Worm (Caenorhabditis elegans) whole organism, young adult: ENCODE measurements around the gene arrd-16.

Experiments
- F37B4.10 ChIP-seq: fragments of 200-800 bp; sonication (Bioruptor generic); IDR thresholded peaks from 2 replicates; pipeline ENCODE4 v1.3.6; 2022; ENCODE audit warnings: missing genetic modification characterization, missing compliant biosample characterization
- F39B2.1 ChIP-seq: fragments of 200-800 bp; sonication (Bioruptor generic); IDR thresholded peaks from 2 replicates; pipeline ENCODE4 v1.3.6; 2022; ENCODE audit warnings: missing genetic modification reagents, missing genetic modification characterization, missing compliant biosample characterization
- F49E8.2 ChIP-seq: sonication (generic microtip); optimal IDR thresholded peaks from 3 replicates; lab custom pipeline; 2017; ENCODE audit warnings: missing genetic modification characterization, mild to moderate bottlenecking, missing compliant biosample characterization, antibody characterized with exemption, moderate library complexity; ENCODE audit not compliant: insufficient read depth
- K12H6.12 ChIP-seq: fragments of 200-800 bp; sonication (Bioruptor generic); optimal IDR thresholded peaks from 2 replicates; lab custom pipeline; 2018; ENCODE audit warnings: mild to moderate bottlenecking, missing genetic modification characterization, missing compliant biosample characterization
- Y67H2A.10 ChIP-seq: fragments of 200-800 bp; sonication (Bioruptor generic); conservative IDR thresholded peaks from 2 replicates; pipeline ENCODE4 v1.3.6; 2022; ENCODE audit warnings: missing genetic modification reagents, missing genetic modification characterization, missing compliant biosample characterization
- ama-1 ChIP-seq, 3 experiments: fragments of 150-350 bp in 1 of 3; sonication (generic microtip) in 2 of 3; optimal IDR thresholded peaks; 2 replicates each; lab custom pipeline; 2014 to 2018; ENCODE audit warnings: missing biosample characterization in 2 of 3, missing genetic modification characterization in 2 of 3, missing genetic modification reagents in 2 of 3
- dpl-1 ChIP-seq: fragments of 150-350 bp; optimal IDR thresholded peaks from 2 replicates; lab custom pipeline; 2014; ENCODE audit warnings: missing biosample characterization, missing genetic modification reagents, missing genetic modification characterization
- madf-3 ChIP-seq: fragments of 200-800 bp; sonication (Bioruptor generic); IDR thresholded peaks from 2 replicates; pipeline ENCODE4 v1.3.6; 2022; ENCODE audit warnings: missing genetic modification reagents, missing genetic modification characterization, missing compliant biosample characterization
- nfya-2 ChIP-seq: fragments of 200-800 bp; sonication (Bioruptor generic); IDR thresholded peaks from 2 replicates; pipeline ENCODE4 v1.3.6; 2022; ENCODE audit warnings: missing genetic modification reagents, missing genetic modification characterization, missing compliant biosample characterization
- tbx-9 ChIP-seq: sonication (generic microtip); optimal IDR thresholded peaks from 2 replicates; lab custom pipeline; 2016; ENCODE audit warnings: borderline replicate concordance, missing genetic modification characterization, inconsistent platforms, missing compliant biosample characterization
- unc-62 ChIP-seq: fragments of 150-350 bp; optimal IDR thresholded peaks from 2 replicates; lab custom pipeline; 2014; ENCODE audit warnings: missing biosample characterization, missing genetic modification reagents, missing genetic modification characterization

- no peak for TF ChIP-seq F37B4.10 (GFP tag; lab: Robert Waterston, UW)
- TF ChIP-seq tbx-9 (tag; lab: Kevin White, UChicago): no peak
- TF ChIP-seq madf-3 (GFP tag; lab: Robert Waterston, UW): no peak
- TF ChIP-seq unc-62 (GFP tag; lab: Kevin White, UChicago): no peak
- no peak for TF ChIP-seq Y67H2A.10
- TF ChIP-seq K12H6.12 (tag; lab: Kevin White, UChicago): no peak
- TF ChIP-seq F49E8.2 (tag; lab: Kevin White, UChicago): no peak
- no peak for TF ChIP-seq dpl-1 (GFP tag; lab: Kevin White, UChicago)
- TF ChIP-seq ama-1 (optimal IDR thresholded peaks at IDR 0.05; lab: Kevin White, UChicago): no peak
- TF ChIP-seq ama-1 (GFP tag; optimal IDR thresholded peaks at IDR 0.05; lab: Kevin White, UChicago): no peak
- no peak for TF ChIP-seq F39B2.1 (GFP tag; lab: Robert Waterston, UW)
- no peak for TF ChIP-seq nfya-2 (GFP tag; lab: Robert Waterston, UW)
Observed at ce11 chrIII:12510505-12510904, 26.0 kb downstream of the arrd-16 start.
